Fruit fly (Drosophila melanogaster): ENCODE data around the gene HisCl1.

- TF ChIP-seq CG8478 (optimal IDR thresholded peaks at IDR 0.05) (no peak), CTCF (optimal IDR thresholded peaks at IDR 0.05) (no peak)
Observed at dm6 chr3R:11761718-11762117, 25.3 kb upstream of the HisCl1 start.

Measured in S2 (cell line).